Worm (Caenorhabditis elegans) whole organism, early embryonic: Measurements from ENCODE around the gene lov-1.

Experiments
- B0310.2 ChIP-seq: sonication (generic microtip); optimal IDR thresholded peaks from 2 replicates; lab custom pipeline; 2016; ENCODE audit warnings: mild to moderate bottlenecking, missing genetic modification characterization, missing compliant biosample characterization
- F13C5.2 ChIP-seq: sonication (generic microtip); optimal IDR thresholded peaks from 2 replicates; lab custom pipeline; 2017; ENCODE audit warnings: mild to moderate bottlenecking, missing genetic modification characterization, inconsistent platforms, missing compliant biosample characterization
- aly-1 ChIP-seq: sonication (generic microtip); optimal IDR thresholded peaks from 2 replicates; lab custom pipeline; 2016; ENCODE audit warnings: missing genetic modification characterization, missing compliant biosample characterization
- ama-1 ChIP-seq: fragments of 150-350 bp; optimal IDR thresholded peaks from 2 replicates; lab custom pipeline; 2014
- ceh-13 ChIP-seq: fragments of 200-800 bp; sonication (Bioruptor generic); optimal IDR thresholded peaks from 2 replicates; lab custom pipeline; 2018; ENCODE audit warnings: mild to moderate bottlenecking, missing genetic modification characterization, missing compliant biosample characterization
- ceh-36 ChIP-seq: sonication (generic microtip); optimal IDR thresholded peaks from 2 replicates; lab custom pipeline; 2016; ENCODE audit warnings: missing genetic modification characterization, inconsistent platforms, missing compliant biosample characterization
- ets-7 ChIP-seq: sonication (generic microtip); optimal IDR thresholded peaks from 2 replicates; lab custom pipeline; 2016; ENCODE audit warnings: missing genotype, missing genetic modification characterization, missing compliant biosample characterization
- flt-1 ChIP-seq: fragments of 200-800 bp; sonication (Bioruptor generic); IDR thresholded peaks from 2 replicates; pipeline ENCODE4 v1.3.6; 2022; ENCODE audit warnings: missing genetic modification characterization, missing compliant biosample characterization
- hmbx-1 ChIP-seq: sonication (generic microtip); optimal IDR thresholded peaks from 2 replicates; lab custom pipeline; 2016; ENCODE audit warnings: mild to moderate bottlenecking, missing genetic modification characterization, missing compliant biosample characterization
- hmg-4 ChIP-seq: fragments of 200-800 bp; sonication (Bioruptor generic); optimal IDR thresholded peaks from 2 replicates; lab custom pipeline; 2018; ENCODE audit warnings: mild to moderate bottlenecking, missing genetic modification characterization, missing compliant biosample characterization
- hnd-1 ChIP-seq: sonication (generic microtip); optimal IDR thresholded peaks from 2 replicates; lab custom pipeline; 2016; ENCODE audit warnings: missing genetic modification characterization, missing compliant biosample characterization
- pes-1 ChIP-seq: fragments of 200-800 bp; sonication (Bioruptor generic); IDR thresholded peaks from 2 replicates; pipeline ENCODE4 v1.3.6; 2022; ENCODE audit warnings: missing genetic modification reagents, missing genetic modification characterization, missing compliant biosample characterization
- scrt-1 ChIP-seq: fragments of 200-800 bp; sonication (Bioruptor generic); IDR thresholded peaks from 2 replicates; pipeline ENCODE4 v1.3.6; 2022; ENCODE audit warnings: missing genetic modification characterization, missing compliant biosample characterization
- sea-1 ChIP-seq: fragments of 200-800 bp; sonication (Bioruptor generic); conservative IDR thresholded peaks from 2 replicates; pipeline ENCODE4 v1.3.6; 2022; ENCODE audit warnings: missing genetic modification characterization, missing compliant biosample characterization
- tbx-11 ChIP-seq: fragments of 200-800 bp; sonication (Bioruptor generic); IDR thresholded peaks from 2 replicates; pipeline ENCODE4 v1.3.6; 2022; ENCODE audit warnings: missing genetic modification characterization, missing compliant biosample characterization
- tbx-37 ChIP-seq: fragments of 200-800 bp; sonication (Bioruptor generic); conservative IDR thresholded peaks from 2 replicates; pipeline ENCODE4 v1.3.6; 2022; ENCODE audit warnings: missing genetic modification reagents, missing genetic modification characterization, missing compliant biosample characterization
- tra-4 ChIP-seq: sonication (generic microtip); optimal IDR thresholded peaks from 2 replicates; lab custom pipeline; 2017; ENCODE audit warnings: missing genetic modification characterization, missing compliant biosample characterization

lov-1 gene

ce11 chrII:10105604-10106003 lies 16.0 kb downstream of the lov-1 start, which contains the start of gene ZK945.4:
TSS of gene ZK945.4 (minus strand) at chrII:10105704.
- TF ChIP-seq tbx-37 (GFP tag; lab: Robert Waterston, UW), result no peak
- no peak for TF ChIP-seq tra-4 (tag; lab: Kevin White, UChicago)
- no peak for TF ChIP-seq F13C5.2 (tag; lab: Kevin White, UChicago)
- no peak for TF ChIP-seq hmg-4 (GFP tag; lab: Kevin White, UChicago)
- no peak for TF ChIP-seq hnd-1
- no peak for TF ChIP-seq sea-1
- TF ChIP-seq tbx-11, result no peak
- no peak for TF ChIP-seq aly-1 (tag; lab: Kevin White, UChicago)
- no peak for TF ChIP-seq ceh-36 (tag; lab: Kevin White, UChicago)
- TF ChIP-seq flt-1 (GFP tag; lab: Robert Waterston, UW), result no peak
- TF ChIP-seq ets-7, result no peak
- TF ChIP-seq ceh-13 (GFP tag; lab: Kevin White, UChicago), result no peak
- no peak for TF ChIP-seq scrt-1 (GFP tag; lab: Robert Waterston, UW)
- no peak for TF ChIP-seq hmbx-1 (tag; lab: Kevin White, UChicago)
- no peak for TF ChIP-seq ama-1 (lab: Kevin White, UChicago)
- TF ChIP-seq B0310.2 (tag; lab: Kevin White, UChicago), result no peak
- no peak for TF ChIP-seq pes-1 (GFP tag; lab: Robert Waterston, UW)

ce11 chrII:10103212-10103611 lies 18.4 kb downstream of the lov-1 start:
- TF ChIP-seq ama-1 (lab: Kevin White, UChicago), result no peak
- TF ChIP-seq pes-1 (GFP tag; lab: Robert Waterston, UW), result no peak
- no peak for TF ChIP-seq hnd-1
- no peak for TF ChIP-seq sea-1
- TF ChIP-seq tbx-11, result no peak
- no peak for TF ChIP-seq F13C5.2 (tag; lab: Kevin White, UChicago)
- no peak for TF ChIP-seq tra-4 (tag; lab: Kevin White, UChicago)
- TF ChIP-seq ceh-13 (GFP tag; lab: Kevin White, UChicago), result no peak
- no peak for TF ChIP-seq tbx-37 (GFP tag; lab: Robert Waterston, UW)
- no peak for TF ChIP-seq ets-7
- TF ChIP-seq B0310.2 (tag; lab: Kevin White, UChicago), result no peak

- no peak for TF ChIP-seq scrt-1 (GFP tag; lab: Robert Waterston, UW)
- TF ChIP-seq aly-1 (tag; lab: Kevin White, UChicago), result no peak
- TF ChIP-seq ceh-13 (GFP tag; lab: Kevin White, UChicago), result no peak
- TF ChIP-seq sea-1, result no peak
Measured at ce11 chrII:10099804-10100360, 21.7 kb downstream of the lov-1 start, which contains the start of the genes pas-7 and puf-12. TSS of gene pas-7 (minus strand) at chrII:10099854. TSS of gene puf-12 (plus strand) at chrII:10100310.

ce11 chrII:10099072-10099471 lies 22.6 kb downstream of the lov-1 start:
- TF ChIP-seq ceh-36 (tag; lab: Kevin White, UChicago), result no peak
- TF ChIP-seq tbx-11, result no peak
- TF ChIP-seq pes-1 (GFP tag; lab: Robert Waterston, UW), result no peak
- no peak for TF ChIP-seq flt-1 (GFP tag; lab: Robert Waterston, UW)
- TF ChIP-seq hnd-1, result no peak
- no peak for TF ChIP-seq sea-1
- TF ChIP-seq hmg-4 (GFP tag; lab: Kevin White, UChicago), result no peak
- TF ChIP-seq aly-1 (tag; lab: Kevin White, UChicago), result no peak
- no peak for TF ChIP-seq tra-4 (tag; lab: Kevin White, UChicago)
- TF ChIP-seq ama-1 (lab: Kevin White, UChicago), result no peak
- TF ChIP-seq B0310.2 (tag; lab: Kevin White, UChicago), result no peak

- TF ChIP-seq hmg-4 (GFP tag; lab: Kevin White, UChicago) (no peak), pes-1 (GFP tag; lab: Robert Waterston, UW) (no peak), sea-1 (no peak), hmbx-1 (tag; lab: Kevin White, UChicago) (no peak), aly-1 (tag; lab: Kevin White, UChicago) (no peak)
Measured at ce11 chrII:10098428-10098827, 23.2 kb downstream of the lov-1 start.

- TF ChIP-seq ets-7, result no peak
Measured at ce11 chrII:10095224-10095623, 26.4 kb downstream of the lov-1 start.

ce11 chrII:10094190-10094923 lies 27.3 kb downstream of the lov-1 start, which contains the start of gene lact-2:
TSS of gene lact-2 (plus strand) at chrII:10094873.
- TF ChIP-seq aly-1 (tag; lab: Kevin White, UChicago), result no peak
- no peak for TF ChIP-seq tra-4 (tag; lab: Kevin White, UChicago)
- no peak for TF ChIP-seq ceh-13 (GFP tag; lab: Kevin White, UChicago)
- TF ChIP-seq flt-1 (GFP tag; lab: Robert Waterston, UW), result no peak
- no peak for TF ChIP-seq tbx-11
- TF ChIP-seq ceh-36 (tag; lab: Kevin White, UChicago), result no peak
- no peak for TF ChIP-seq B0310.2 (tag; lab: Kevin White, UChicago)
- TF ChIP-seq hmg-4 (GFP tag; lab: Kevin White, UChicago), result no peak
- TF ChIP-seq F13C5.2 (tag; lab: Kevin White, UChicago), result no peak
- TF ChIP-seq hmbx-1 (tag; lab: Kevin White, UChicago), result no peak
- TF ChIP-seq ets-7, result no peak
- no peak for TF ChIP-seq pes-1 (GFP tag; lab: Robert Waterston, UW)

- no peak for TF ChIP-seq ceh-36 (tag; lab: Kevin White, UChicago)
Measured at ce11 chrII:10093120-10093519, 28.5 kb downstream of the lov-1 start.
